Worm (Caenorhabditis elegans) whole organism, young adult: ENCODE measurements around the gene gmeb-3.

Experiments used
- B0019.2 ChIP-seq: fragments of 200-800 bp; sonication (Bioruptor generic); conservative IDR thresholded peaks from 2 replicates; pipeline ENCODE4 v1.3.6; 2022; ENCODE audit warnings: missing genetic modification reagents, missing genetic modification characterization, missing compliant biosample characterization
- B0336.3 ChIP-seq: fragments of 200-800 bp; sonication (Bioruptor generic); IDR thresholded peaks from 2 replicates; pipeline ENCODE4 v1.3.6; 2022; ENCODE audit warnings: missing genetic modification characterization, missing compliant biosample characterization
- F23B12.7 ChIP-seq: sonication (generic microtip); optimal IDR thresholded peaks from 2 replicates; lab custom pipeline; 2017; ENCODE audit warnings: missing genetic modification characterization, mild to moderate bottlenecking, missing compliant biosample characterization, antibody characterized with exemption, moderate library complexity; ENCODE audit not compliant: insufficient read depth
- F33H1.4 ChIP-seq: fragments of 200-800 bp; sonication (Bioruptor generic); IDR thresholded peaks from 2 replicates; pipeline ENCODE4 v1.3.6; 2022; ENCODE audit warnings: missing genetic modification reagents, missing genetic modification characterization, missing compliant biosample characterization
- F49E8.2 ChIP-seq: sonication (generic microtip); optimal IDR thresholded peaks from 3 replicates; lab custom pipeline; 2017; ENCODE audit warnings: missing genetic modification characterization, mild to moderate bottlenecking, missing compliant biosample characterization, antibody characterized with exemption, moderate library complexity; ENCODE audit not compliant: insufficient read depth
- K11D2.4 ChIP-seq: fragments of 200-800 bp; sonication (Bioruptor generic); IDR thresholded peaks from 2 replicates; pipeline ENCODE4 v1.3.6; 2022; ENCODE audit warnings: missing genetic modification reagents, missing genetic modification characterization, missing compliant biosample characterization
- Y53G8AR.9 ChIP-seq: fragments of 200-800 bp; sonication (Bioruptor generic); conservative IDR thresholded peaks from 2 replicates; pipeline ENCODE4 v1.3.6; 2022; ENCODE audit warnings: missing genetic modification reagents, missing genetic modification characterization, missing compliant biosample characterization
- ama-1 ChIP-seq, 3 experiments: fragments of 150-350 bp in 1 of 3; sonication (generic microtip) in 2 of 3; optimal IDR thresholded peaks; 2 replicates each; lab custom pipeline; 2014 to 2018; ENCODE audit warnings: missing biosample characterization in 2 of 3, missing genetic modification characterization in 2 of 3, missing genetic modification reagents in 2 of 3
- atf-7 ChIP-seq: sonication (generic microtip); optimal IDR thresholded peaks from 2 replicates; lab custom pipeline; 2017; ENCODE audit warnings: mild to moderate bottlenecking, missing genetic modification characterization, missing compliant biosample characterization
- athp-1 ChIP-seq: sonication (generic microtip); optimal IDR thresholded peaks from 2 replicates; lab custom pipeline; 2017; ENCODE audit warnings: mild to moderate bottlenecking, missing genetic modification characterization, missing compliant biosample characterization
- ccch-3 ChIP-seq: fragments of 200-800 bp; sonication (Bioruptor generic); optimal IDR thresholded peaks from 2 replicates; lab custom pipeline; 2018; ENCODE audit warnings: mild to moderate bottlenecking, missing genetic modification characterization, missing compliant biosample characterization
- cebp-1 ChIP-seq, 2 experiments: fragments of 200-800 bp in 1 of 2; sonication (Bioruptor generic) in 1 of 2; sonication (generic microtip) in 1 of 2; IDR thresholded peaks in 1 of 2; optimal IDR thresholded peaks in 1 of 2; 2 replicates each; pipeline versions ENCODE4 v1.3.6 to Lab custom; 2017 to 2022; ENCODE audit warnings: missing compliant biosample characterization in 2 of 2, missing genetic modification characterization in 2 of 2, mild to moderate bottlenecking in 1 of 2, missing genetic modification reagents in 1 of 2, moderate library complexity in 1 of 2
- ceh-40 ChIP-seq: fragments of 200-800 bp; sonication (Bioruptor generic); IDR thresholded peaks from 2 replicates; pipeline ENCODE4 v1.3.6; 2022; ENCODE audit warnings: missing genetic modification characterization, missing compliant biosample characterization
- dox-1 ChIP-seq: fragments of 200-800 bp; sonication (Bioruptor generic); IDR thresholded peaks from 2 replicates; pipeline ENCODE4 v1.3.6; 2022; ENCODE audit warnings: missing genetic modification reagents, missing genetic modification characterization, missing compliant biosample characterization
- efl-1 ChIP-seq: fragments of 150-350 bp; optimal IDR thresholded peaks from 2 replicates; lab custom pipeline; 2014; ENCODE audit warnings: missing biosample characterization, missing genetic modification reagents, missing genetic modification characterization
- egl-44 ChIP-seq: fragments of 200-800 bp; sonication (Bioruptor generic); IDR thresholded peaks from 2 replicates; pipeline ENCODE4 v1.3.6; 2022; ENCODE audit warnings: missing genetic modification reagents, missing genetic modification characterization, missing compliant biosample characterization
- fkh-3 ChIP-seq: sonication (generic microtip); optimal IDR thresholded peaks from 2 replicates; lab custom pipeline; 2016; ENCODE audit warnings: mild to moderate bottlenecking, missing genetic modification characterization, missing compliant biosample characterization
- him-1 ChIP-seq: sonication (generic microtip); optimal IDR thresholded peaks from 2 replicates; lab custom pipeline; 2016; ENCODE audit warnings: missing genotype, missing genetic modification reagents, missing genetic modification characterization, missing compliant biosample characterization
- hmg-1.2 ChIP-seq: fragments of 200-800 bp; sonication (Bioruptor generic); IDR thresholded peaks from 2 replicates; pipeline ENCODE4 v1.3.6; 2022; ENCODE audit warnings: missing genetic modification reagents, missing genetic modification characterization, missing compliant biosample characterization
- hrde-1 ChIP-seq: sonication (generic microtip); optimal IDR thresholded peaks from 2 replicates; lab custom pipeline; 2016; ENCODE audit warnings: missing genetic modification characterization, mild to moderate bottlenecking, missing compliant biosample characterization, moderate library complexity, missing genotype, missing genetic modification reagents, borderline replicate concordance
- hsf-1 ChIP-seq: fragments of 200-800 bp; sonication (Bioruptor generic); IDR thresholded peaks from 2 replicates; pipeline ENCODE4 v1.3.6; 2022; ENCODE audit warnings: missing genetic modification reagents, missing genetic modification characterization, missing compliant biosample characterization
- let-526 ChIP-seq: fragments of 200-800 bp; sonication (Bioruptor generic); IDR thresholded peaks from 2 replicates; pipeline ENCODE4 v1.3.6; 2022; ENCODE audit warnings: missing genetic modification reagents, missing genetic modification characterization, missing compliant biosample characterization
- lin-26 ChIP-seq: fragments of 200-800 bp; sonication (Bioruptor generic); IDR thresholded peaks from 2 replicates; pipeline ENCODE4 v1.3.6; 2022; ENCODE audit warnings: missing genetic modification reagents, missing genetic modification characterization, missing compliant biosample characterization
- lsl-1 ChIP-seq: fragments of 200-800 bp; sonication (Bioruptor generic); optimal IDR thresholded peaks from 2 replicates; lab custom pipeline; 2018; ENCODE audit warnings: mild to moderate bottlenecking, missing genetic modification characterization, moderate library complexity, missing compliant biosample characterization
- madf-6 ChIP-seq: fragments of 200-800 bp; sonication (Bioruptor generic); IDR thresholded peaks from 2 replicates; pipeline ENCODE4 v1.3.6; 2022; ENCODE audit warnings: missing genetic modification reagents, missing genetic modification characterization, missing compliant biosample characterization
- nfyb-1 ChIP-seq: fragments of 200-800 bp; sonication (Bioruptor generic); IDR thresholded peaks from 2 replicates; pipeline ENCODE4 v1.3.6; 2022; ENCODE audit warnings: missing genetic modification reagents, missing genetic modification characterization, missing compliant biosample characterization
- nhr-179 ChIP-seq: sonication (generic microtip); optimal IDR thresholded peaks from 2 replicates; lab custom pipeline; 2016; ENCODE audit warnings: mild to moderate bottlenecking, missing genetic modification characterization, missing compliant biosample characterization
- nhr-80 ChIP-seq: sonication (generic microtip); optimal IDR thresholded peaks from 2 replicates; lab custom pipeline; 2016; ENCODE audit warnings: missing genetic modification characterization, missing compliant biosample characterization
- nhr-90 ChIP-seq: sonication (generic microtip); optimal IDR thresholded peaks from 2 replicates; lab custom pipeline; 2016; ENCODE audit warnings: missing genotype, mild to moderate bottlenecking, missing genetic modification characterization, missing compliant biosample characterization
- rcor-1 ChIP-seq: fragments of 200-800 bp; sonication (Bioruptor generic); IDR thresholded peaks from 2 replicates; pipeline ENCODE4 v1.3.6; 2022; ENCODE audit warnings: missing genetic modification reagents, missing genetic modification characterization, missing compliant biosample characterization
- rec-8 ChIP-seq, 2 experiments: sonication (generic microtip); optimal IDR thresholded peaks; 2 replicates each; lab custom pipeline; 2016; ENCODE audit warnings: mild to moderate bottlenecking in 2 of 2, missing genetic modification characterization in 2 of 2, missing genetic modification reagents in 2 of 2, missing genotype in 2 of 2, missing biosample characterization in 1 of 2, missing compliant biosample characterization in 1 of 2, moderate library complexity in 1 of 2
- repo-1 ChIP-seq: sonication (generic microtip); optimal IDR thresholded peaks from 2 replicates; lab custom pipeline; 2017; ENCODE audit warnings: mild to moderate bottlenecking, missing genetic modification characterization, missing compliant biosample characterization
- rpc-1 ChIP-seq, 2 experiments: fragments of 150-350 bp in 1 of 2; sonication (generic microtip) in 1 of 2; optimal IDR thresholded peaks; 2 replicates each; lab custom pipeline; 2014 to 2018; ENCODE audit warnings: missing biosample characterization in 1 of 2, missing genetic modification characterization in 1 of 2, missing genetic modification reagents in 1 of 2, missing genotype in 1 of 2
- sdz-38 ChIP-seq: sonication (generic microtip); optimal IDR thresholded peaks from 2 replicates; lab custom pipeline; 2016; ENCODE audit warnings: missing genotype, missing genetic modification characterization, missing compliant biosample characterization
- sea-2 ChIP-seq: fragments of 200-800 bp; sonication (Bioruptor generic); IDR thresholded peaks from 2 replicates; pipeline ENCODE4 v1.3.6; 2022; ENCODE audit warnings: missing genetic modification characterization, missing compliant biosample characterization
- somi-1 ChIP-seq: fragments of 200-800 bp; sonication (Bioruptor generic); optimal IDR thresholded peaks from 2 replicates; lab custom pipeline; 2018; ENCODE audit warnings: mild to moderate bottlenecking, missing genetic modification characterization, missing compliant biosample characterization
- tbp1 ChIP-seq: fragments of 200-800 bp; sonication (Bioruptor generic); optimal IDR thresholded peaks from 2 replicates; lab custom pipeline; 2018; ENCODE audit warnings: mild to moderate bottlenecking, missing genetic modification characterization, missing compliant biosample characterization
- tbx-9 ChIP-seq: sonication (generic microtip); optimal IDR thresholded peaks from 2 replicates; lab custom pipeline; 2016; ENCODE audit warnings: borderline replicate concordance, missing genetic modification characterization, inconsistent platforms, missing compliant biosample characterization
- tlf-1 ChIP-seq: fragments of 200-800 bp; sonication (Bioruptor generic); optimal IDR thresholded peaks from 2 replicates; lab custom pipeline; 2018; ENCODE audit warnings: mild to moderate bottlenecking, missing genetic modification characterization, missing compliant biosample characterization
- xnd-1 ChIP-seq: sonication (generic microtip); optimal IDR thresholded peaks from 2 replicates; lab custom pipeline; 2016; ENCODE audit warnings: missing genotype, missing genetic modification reagents, missing genetic modification characterization, missing compliant biosample characterization
- ztf-3 ChIP-seq: fragments of 200-800 bp; sonication (Bioruptor generic); optimal IDR thresholded peaks from 2 replicates; lab custom pipeline; 2018; ENCODE audit warnings: mild to moderate bottlenecking, missing genetic modification characterization, missing compliant biosample characterization

The gmeb-3 gene

ce11 chrIII:3799213-3799612 lies 30.9 kb downstream of the gmeb-3 start (continued):
- no peak for TF ChIP-seq ccch-3 (GFP tag; lab: Kevin White, UChicago)
- no peak for TF ChIP-seq rpc-1 (optimal IDR thresholded peaks at IDR 0.05; lab: Kevin White, UChicago)
- no peak for TF ChIP-seq rpc-1 (tag; optimal IDR thresholded peaks at IDR 0.05; lab: Kevin White, UChicago)
- peak; percentile 39 for TF ChIP-seq somi-1 (GFP tag; lab: Kevin White, UChicago)
- TF ChIP-seq cebp-1 (GFP tag; IDR thresholded peaks at IDR 0.05; lab: Robert Waterston, UW), result no peak
- TF ChIP-seq cebp-1 (tag; optimal IDR thresholded peaks at IDR 0.05; lab: Kevin White, UChicago), result peak; percentile 25
- no peak for TF ChIP-seq rcor-1 (GFP tag; lab: Robert Waterston, UW)
- peak; percentile 56 for TF ChIP-seq dox-1 (GFP tag; lab: Robert Waterston, UW)
- TF ChIP-seq sdz-38 (tag; lab: Kevin White, UChicago), result no peak
- no peak for TF ChIP-seq nhr-179
- peak; percentile 30 for TF ChIP-seq tbp1
- no peak for TF ChIP-seq tbx-9 (tag; lab: Kevin White, UChicago)
- TF ChIP-seq atf-7 (tag; lab: Kevin White, UChicago), result no peak

ce11 chrIII:3800240-3800933 lies 32.1 kb downstream of the gmeb-3 start, which contains the start of gene mtm-3:
Gene mtm-3, minus strand, starts transcription at chrIII:3800467.
- TF ChIP-seq nhr-80 (tag; lab: Kevin White, UChicago) (peak; percentile 10), hmg-1.2 (no peak), B0336.3 (GFP tag; lab: Robert Waterston, UW) (no peak), F49E8.2 (tag; lab: Kevin White, UChicago) (peak; percentile 7), F33H1.4 (GFP tag; lab: Robert Waterston, UW) (peak; percentile 80), ztf-3 (GFP tag; lab: Kevin White, UChicago) (no peak), Y53G8AR.9 (GFP tag; lab: Robert Waterston, UW) (no peak), lsl-1 (peak; percentile 75), xnd-1 (tag; lab: Kevin White, UChicago) (peak; percentile 36), nfyb-1 (GFP tag; lab: Robert Waterston, UW) (no peak), madf-6 (GFP tag; lab: Robert Waterston, UW) (peak; percentile 64; the same call in 1 of the 2 replicates), fkh-3 (tag; lab: Kevin White, UChicago) (no peak)

- TF ChIP-seq F23B12.7 (no peak), him-1 (tag; lab: Kevin White, UChicago) (peak; percentile 30), efl-1 (peak; percentile 60), madf-6 (GFP tag; lab: Robert Waterston, UW) (peak; percentile 58; the same call in 1 of the 2 replicates)
Measured at ce11 chrIII:3800934-3801252, 32.6 kb downstream of the gmeb-3 start.

ce11 chrIII:3801379-3801894 lies 33.1 kb downstream of the gmeb-3 start:
- TF ChIP-seq hsf-1 (GFP tag; lab: Robert Waterston, UW), result peak; percentile 85
- no peak for TF ChIP-seq ceh-40 (GFP tag; lab: Robert Waterston, UW)
- TF ChIP-seq hrde-1 (tag; lab: Kevin White, UChicago), result no peak
- peak; percentile 89 for TF ChIP-seq K11D2.4 (GFP tag; lab: Robert Waterston, UW)
- TF ChIP-seq tlf-1 (GFP tag; lab: Kevin White, UChicago), result peak; percentile 74
- TF ChIP-seq sea-2 (GFP tag; lab: Robert Waterston, UW), result peak; percentile 44; the same call in 1 of the 2 replicates
- TF ChIP-seq let-526 (GFP tag; lab: Robert Waterston, UW), result peak; percentile 84
- TF ChIP-seq repo-1 (tag; lab: Kevin White, UChicago), result peak; percentile 69
- peak; percentile 77 for TF ChIP-seq ztf-3 (GFP tag; lab: Kevin White, UChicago)
- TF ChIP-seq nhr-90 (tag; lab: Kevin White, UChicago), result peak; percentile 30
- peak; percentile 70; the same call in 1 of the 2 replicates for TF ChIP-seq lin-26 (GFP tag; lab: Robert Waterston, UW)
- peak; percentile 56; the same call in 1 of the 2 replicates for TF ChIP-seq egl-44 (GFP tag; lab: Robert Waterston, UW)
- peak; percentile 42; the same call in 1 of the 2 replicates for TF ChIP-seq madf-6 (GFP tag; lab: Robert Waterston, UW)
- peak; percentile 73 for TF ChIP-seq ama-1 (optimal IDR thresholded peaks at IDR 0.05; lab: Kevin White, UChicago)
- TF ChIP-seq ama-1 (GFP tag; optimal IDR thresholded peaks at IDR 0.05; lab: Kevin White, UChicago), result no peak
- TF ChIP-seq B0019.2 (GFP tag; lab: Robert Waterston, UW), result no peak
- TF ChIP-seq athp-1 (tag; lab: Kevin White, UChicago), result peak; percentile 82
- peak; percentile 42 for TF ChIP-seq rcor-1 (GFP tag; lab: Robert Waterston, UW)
- TF ChIP-seq rec-8 (tag; optimal IDR thresholded peaks at IDR 0.05; lab: Kevin White, UChicago), result peak in 1 of 2 experiments; percentile 5
